Fruit fly (Drosophila melanogaster): ENCODE measurements around the gene Tomosyn.

- TF ChIP-seq Jra (GFP tag; optimal IDR thresholded peaks at IDR 0.05) (peak; percentile 77), dmrt93B (GFP tag; optimal IDR thresholded peaks at IDR 0.05) (peak; percentile 34), psq (GFP tag; optimal IDR thresholded peaks at IDR 0.05) (peak; percentile 8), CG32264 (GFP tag; optimal IDR thresholded peaks at IDR 0.05) (no peak), foxo (GFP tag; optimal IDR thresholded peaks at IDR 0.05) (peak in 1 of 2 experiments; percentile 77), jim (GFP tag; optimal IDR thresholded peaks at IDR 0.05) (peak; percentile 11), N (GFP tag; optimal IDR thresholded peaks at IDR 0.05) (no peak), dl (GFP tag; optimal IDR thresholded peaks at IDR 0.05; ENCODE audit: insufficient read depth in 1 of 2, partially characterized antibody in 2 of 2) (no peak), fru (GFP tag; optimal IDR thresholded peaks at IDR 0.05) (peak; percentile 64), tai (GFP tag; optimal IDR thresholded peaks at IDR 0.05) (peak; percentile 90)
These were observed 22.2 kb downstream of the Tomosyn start, which contains the start of gene CkIalpha for dm6 chrX:12653574-12653973.
